Worm (Caenorhabditis elegans) whole organism, midembryonic: ENCODE results near the gene lgmn-1.

Experiments
- T22C8.4 ChIP-seq: fragments of 200-800 bp; sonication (Bioruptor generic); IDR thresholded peaks from 2 replicates; pipeline ENCODE4 v1.3.6; 2022; ENCODE audit warnings: missing genetic modification characterization, missing compliant biosample characterization
- cog-1 ChIP-seq: sonication (generic microtip); optimal IDR thresholded peaks from 2 replicates; lab custom pipeline; 2016; ENCODE audit warnings: missing genetic modification characterization, missing compliant biosample characterization
- flt-1 ChIP-seq: fragments of 200-800 bp; sonication (Bioruptor generic); IDR thresholded peaks from 2 replicates; pipeline ENCODE4 v1.3.6; 2022; ENCODE audit warnings: missing genetic modification characterization, missing compliant biosample characterization
- klf-2 ChIP-seq: fragments of 200-800 bp; sonication (Bioruptor generic); conservative IDR thresholded peaks from 2 replicates; pipeline ENCODE4 v1.3.6; 2022; ENCODE audit warnings: missing genetic modification reagents, missing genetic modification characterization, missing compliant biosample characterization
- med-1 ChIP-seq: sonication (generic microtip); optimal IDR thresholded peaks from 2 replicates; lab custom pipeline; 2017; ENCODE audit warnings: missing genetic modification characterization, mild to moderate bottlenecking, missing compliant biosample characterization, antibody characterized with exemption, missing genetic modification reagents; ENCODE audit not compliant: insufficient read depth
- ref-1 ChIP-seq: fragments of 200-800 bp; sonication (Bioruptor generic); conservative IDR thresholded peaks from 2 replicates; pipeline ENCODE4 v1.3.6; 2022; ENCODE audit warnings: missing genetic modification reagents, missing genetic modification characterization, missing compliant biosample characterization
- tab-1 ChIP-seq: fragments of 200-800 bp; sonication (Bioruptor generic); IDR thresholded peaks from 2 replicates; pipeline ENCODE4 v1.3.6; 2022; ENCODE audit warnings: missing genetic modification characterization, missing compliant biosample characterization
- ztf-23 ChIP-seq: fragments of 200-800 bp; sonication (Bioruptor generic); IDR thresholded peaks from 2 replicates; pipeline ENCODE4 v1.3.6; 2022; ENCODE audit warnings: missing genetic modification reagents, missing genetic modification characterization, missing compliant biosample characterization
- ztf-29 ChIP-seq: fragments of 200-800 bp; sonication (Bioruptor generic); IDR thresholded peaks from 2 replicates; pipeline ENCODE4 v1.3.6; 2022; ENCODE audit warnings: missing genetic modification reagents, missing genetic modification characterization, missing compliant biosample characterization

The lgmn-1 gene

DNA sequence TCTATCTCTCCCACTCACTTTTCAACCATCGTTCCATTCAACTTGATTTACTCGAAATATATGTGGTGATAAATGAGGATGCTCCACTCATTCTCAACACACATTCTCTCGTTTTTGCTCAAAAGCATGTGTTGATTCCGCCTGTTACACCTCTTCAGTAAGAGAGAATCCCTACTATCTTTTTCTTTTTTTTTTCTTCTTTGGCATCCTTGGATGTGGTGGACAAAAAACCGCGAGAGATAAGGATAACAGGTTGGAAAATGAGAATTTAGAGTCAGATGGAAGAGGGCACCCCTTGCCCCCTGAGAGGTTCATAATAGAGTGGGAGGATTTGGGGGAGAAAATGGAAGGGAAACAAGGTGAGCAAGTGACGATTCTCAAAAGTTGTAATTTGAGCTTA is 33.9 kb upstream of the lgmn-1 start:
- TF ChIP-seq med-1 (GFP tag; lab: Kevin White, UChicago) (no peak), cog-1 (tag; lab: Kevin White, UChicago) (no peak), ref-1 (GFP tag; lab: Robert Waterston, UW) (no peak), ztf-23 (GFP tag; lab: Robert Waterston, UW) (no peak), klf-2 (GFP tag; lab: Robert Waterston, UW) (no peak)

DNA sequence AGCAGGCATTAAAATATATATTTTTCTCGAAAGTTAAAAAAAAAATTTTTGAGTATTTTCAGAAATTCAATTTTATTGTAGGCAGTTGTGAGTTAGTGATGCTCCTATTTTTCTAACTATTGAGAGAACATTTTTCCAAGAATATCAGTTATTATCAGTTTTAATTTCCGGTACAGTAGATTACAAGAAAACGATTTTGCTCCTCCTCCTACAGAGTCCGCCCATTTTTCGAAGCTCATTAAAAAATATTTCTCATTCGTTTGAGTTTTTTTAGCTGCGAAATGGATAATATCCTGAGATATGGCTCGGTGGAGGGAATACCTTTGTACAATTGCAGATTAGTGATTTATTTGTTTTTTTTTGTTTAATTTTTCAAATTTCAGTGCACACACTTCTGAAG is 28.3 kb upstream of the lgmn-1 start, which contains the start of gene srt-39:
Gene srt-39 (plus strand): TSS at position 301 of the 400 bp plus-strand sequence.
- TF ChIP-seq T22C8.4 (GFP tag; lab: Robert Waterston, UW), result no peak
- no peak for TF ChIP-seq flt-1 (GFP tag; lab: Robert Waterston, UW)
- TF ChIP-seq med-1 (GFP tag; lab: Kevin White, UChicago), result no peak
- TF ChIP-seq tab-1, result no peak
- TF ChIP-seq ref-1 (GFP tag; lab: Robert Waterston, UW), result no peak
- no peak for TF ChIP-seq cog-1 (tag; lab: Kevin White, UChicago)
- no peak for TF ChIP-seq ztf-29 (GFP tag; lab: Robert Waterston, UW)
- no peak for TF ChIP-seq ztf-23 (GFP tag; lab: Robert Waterston, UW)
- TF ChIP-seq klf-2 (GFP tag; lab: Robert Waterston, UW), result no peak

DNA sequence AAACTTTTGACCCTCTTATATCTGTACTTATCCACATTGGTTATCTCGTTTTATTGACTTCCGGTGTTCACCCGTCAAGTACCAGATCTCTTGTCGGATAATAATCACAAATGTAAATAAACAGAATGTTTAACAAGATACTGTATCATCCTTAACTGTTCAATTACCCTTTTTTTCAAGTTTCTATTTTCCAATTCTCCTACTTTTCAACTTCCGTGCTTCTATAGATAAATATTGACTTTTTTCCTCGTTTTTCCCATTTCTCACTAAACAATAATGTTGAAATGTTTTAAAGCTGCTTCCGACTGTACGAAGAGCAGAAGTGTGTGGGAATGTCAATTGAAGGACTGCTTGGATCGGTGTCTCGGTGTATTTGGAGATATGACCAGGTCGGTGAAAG is 25.9 kb upstream of the lgmn-1 start, which contains the start of gene inx-11:
Gene inx-11 (plus strand): TSS at position 301 of the 400 bp plus-strand sequence.
- TF ChIP-seq med-1 (GFP tag; lab: Kevin White, UChicago), result no peak
- no peak for TF ChIP-seq flt-1 (GFP tag; lab: Robert Waterston, UW)
- no peak for TF ChIP-seq ref-1 (GFP tag; lab: Robert Waterston, UW)
- no peak for TF ChIP-seq tab-1
- no peak for TF ChIP-seq cog-1 (tag; lab: Kevin White, UChicago)
- TF ChIP-seq klf-2 (GFP tag; lab: Robert Waterston, UW), result no peak
- TF ChIP-seq ztf-23 (GFP tag; lab: Robert Waterston, UW), result no peak
- no peak for TF ChIP-seq T22C8.4 (GFP tag; lab: Robert Waterston, UW)
- TF ChIP-seq ztf-29 (GFP tag; lab: Robert Waterston, UW), result no peak

DNA sequence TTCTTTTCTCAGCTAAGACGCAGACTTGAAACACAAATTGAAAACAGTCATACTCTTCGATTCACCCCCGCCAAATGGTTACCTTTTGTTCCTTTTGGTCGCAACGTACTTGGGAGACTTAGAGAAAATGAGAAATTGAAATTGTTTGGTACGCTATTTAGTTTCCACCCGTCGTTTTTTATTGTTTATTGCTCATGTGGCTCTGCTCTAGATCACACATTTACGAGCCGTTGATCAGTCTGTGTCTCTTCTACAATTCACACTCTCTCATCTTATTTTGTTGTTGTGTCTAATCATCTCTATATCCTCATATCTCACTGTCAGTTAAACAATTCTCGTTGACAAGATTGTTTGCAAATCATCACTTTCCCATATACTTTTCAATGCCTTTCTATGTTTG is 24.9 kb upstream of the lgmn-1 start:
- TF ChIP-seq ref-1 (GFP tag; lab: Robert Waterston, UW) (no peak), cog-1 (tag; lab: Kevin White, UChicago) (no peak), ztf-23 (GFP tag; lab: Robert Waterston, UW) (no peak), med-1 (GFP tag; lab: Kevin White, UChicago) (no peak), tab-1 (no peak), ztf-29 (GFP tag; lab: Robert Waterston, UW) (no peak), klf-2 (GFP tag; lab: Robert Waterston, UW) (no peak), flt-1 (GFP tag; lab: Robert Waterston, UW) (no peak), T22C8.4 (GFP tag; lab: Robert Waterston, UW) (no peak)

DNA sequence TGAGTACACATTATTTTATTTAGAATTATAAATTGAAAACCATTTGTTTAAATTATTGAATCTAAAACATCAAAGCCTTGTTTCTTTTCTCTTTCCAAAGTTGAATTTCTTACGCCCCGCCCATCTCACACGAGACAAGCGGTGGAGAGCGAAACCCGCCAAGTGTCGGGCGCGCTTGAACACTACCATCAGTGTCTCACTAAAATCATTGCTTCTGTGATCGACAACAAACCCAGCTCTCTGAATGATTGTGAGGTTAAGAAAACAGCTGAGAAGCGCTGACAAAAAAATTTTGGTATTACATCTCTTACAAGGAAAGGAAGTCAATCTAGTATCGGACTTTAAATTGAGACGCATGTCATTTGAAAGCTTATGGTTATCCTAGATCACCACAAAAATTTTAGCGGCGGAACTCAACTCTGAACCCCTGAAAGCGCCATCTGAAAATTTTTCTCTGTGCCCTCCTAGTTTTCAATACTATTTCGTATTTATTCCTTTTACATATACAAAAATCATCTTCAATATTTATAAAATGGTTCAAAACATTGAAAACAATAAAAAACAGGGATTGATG is 21.7 kb upstream of the lgmn-1 start:
- TF ChIP-seq flt-1 (GFP tag; lab: Robert Waterston, UW) (peak; percentile 23; the same call in 1 of the 2 replicates), med-1 (GFP tag; lab: Kevin White, UChicago) (no peak), ref-1 (GFP tag; lab: Robert Waterston, UW) (no peak), ztf-23 (GFP tag; lab: Robert Waterston, UW) (no peak), klf-2 (GFP tag; lab: Robert Waterston, UW) (0 out of 2 replicates have a peak, but pooled peaks have one; percentile 16), ztf-29 (GFP tag; lab: Robert Waterston, UW) (no peak), tab-1 (no peak), T22C8.4 (GFP tag; lab: Robert Waterston, UW) (no peak), cog-1 (tag; lab: Kevin White, UChicago) (no peak)

DNA sequence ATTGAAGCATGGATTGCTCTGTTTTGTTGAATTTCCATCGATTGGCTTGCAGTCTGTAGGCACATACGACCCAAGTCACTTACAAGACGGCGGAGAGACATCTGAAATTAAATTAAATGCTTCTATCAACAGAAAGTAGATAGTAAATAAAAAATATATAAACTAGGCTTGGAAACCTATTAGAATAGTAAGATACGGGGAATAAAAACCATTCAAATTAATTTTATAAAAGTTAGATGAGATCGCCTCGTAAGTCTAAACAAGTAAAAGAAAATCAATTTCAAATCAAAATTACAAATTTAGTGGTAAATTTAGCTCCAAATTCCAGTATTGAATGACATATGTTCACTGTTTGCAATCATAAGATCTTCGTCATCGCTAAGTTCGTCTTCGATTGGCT is 18.3 kb upstream of the lgmn-1 start, which contains the start of gene mrps-11:
Gene mrps-11 (minus strand): TSS at position 101 of the 400 bp plus-strand sequence.
- no peak for TF ChIP-seq cog-1 (tag; lab: Kevin White, UChicago)
- no peak for TF ChIP-seq klf-2 (GFP tag; lab: Robert Waterston, UW)
- TF ChIP-seq T22C8.4 (GFP tag; lab: Robert Waterston, UW), result no peak
- TF ChIP-seq flt-1 (GFP tag; lab: Robert Waterston, UW), result no peak
- TF ChIP-seq ref-1 (GFP tag; lab: Robert Waterston, UW), result no peak
- no peak for TF ChIP-seq ztf-23 (GFP tag; lab: Robert Waterston, UW)
- TF ChIP-seq ztf-29 (GFP tag; lab: Robert Waterston, UW), result no peak
- TF ChIP-seq med-1 (GFP tag; lab: Kevin White, UChicago), result no peak
- no peak for TF ChIP-seq tab-1

DNA sequence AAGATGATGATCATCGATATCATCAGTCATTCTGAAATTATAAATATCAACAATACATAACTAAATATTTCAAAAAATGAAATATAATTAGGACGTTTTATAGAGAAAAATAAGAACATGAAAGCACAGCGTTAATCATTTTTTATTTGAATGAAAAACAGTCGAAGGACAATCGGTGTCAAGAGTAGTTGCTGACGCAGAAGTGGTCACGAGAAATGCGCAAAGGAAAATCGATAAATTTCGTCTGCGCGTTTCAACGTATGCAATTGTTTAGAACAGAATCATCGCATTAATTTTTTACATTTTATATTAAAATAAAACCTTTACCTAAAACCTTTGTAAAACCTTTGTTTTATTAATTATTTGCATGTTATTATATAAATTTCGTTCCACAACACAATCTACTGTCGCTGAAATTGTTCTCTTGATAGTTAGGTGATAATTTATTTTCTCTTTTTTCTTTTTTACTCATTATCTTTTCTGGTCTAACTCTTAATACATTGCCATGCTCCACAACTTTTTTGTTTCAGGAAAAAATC is 15.1 kb upstream of the lgmn-1 start, which contains the start of the genes W04D2.4 and rbm-25:
Gene W04D2.4 (minus strand): TSS at position 31 of the 539 bp plus-strand sequence.
Gene rbm-25 (plus strand): TSS at position 489 of the 539 bp plus-strand sequence.
- no peak for TF ChIP-seq klf-2 (GFP tag; lab: Robert Waterston, UW)
- peak; percentile 94 for TF ChIP-seq T22C8.4 (GFP tag; lab: Robert Waterston, UW)

DNA sequence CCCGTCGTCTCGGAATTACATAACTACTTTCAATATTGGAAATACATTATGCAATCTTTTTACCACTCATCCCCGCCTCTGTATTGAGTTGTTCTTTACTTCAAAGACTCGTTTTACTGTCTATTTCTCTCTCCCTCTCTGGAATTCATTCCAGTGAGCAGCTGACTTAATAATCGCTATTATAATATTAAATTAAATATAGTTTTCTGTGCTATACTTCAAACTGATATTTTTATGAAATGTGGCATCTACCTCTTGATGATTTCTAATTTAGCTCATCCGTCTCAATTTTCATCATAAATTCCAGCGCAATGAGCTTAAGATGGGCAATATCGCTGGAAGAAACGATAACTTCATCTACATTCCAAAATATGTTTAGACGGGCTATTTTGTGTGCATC is 9.4 kb upstream of the lgmn-1 start, which contains the start of gene T28H10.1:
Gene T28H10.1 (plus strand): TSS at position 301 of the 400 bp plus-strand sequence.
- TF ChIP-seq ref-1 (GFP tag; lab: Robert Waterston, UW), result no peak
- no peak for TF ChIP-seq ztf-23 (GFP tag; lab: Robert Waterston, UW)
- no peak for TF ChIP-seq ztf-29 (GFP tag; lab: Robert Waterston, UW)
- TF ChIP-seq T22C8.4 (GFP tag; lab: Robert Waterston, UW), result no peak
- TF ChIP-seq tab-1, result no peak
- TF ChIP-seq cog-1 (tag; lab: Kevin White, UChicago), result no peak
- no peak for TF ChIP-seq klf-2 (GFP tag; lab: Robert Waterston, UW)
- TF ChIP-seq flt-1 (GFP tag; lab: Robert Waterston, UW), result no peak
- no peak for TF ChIP-seq med-1 (GFP tag; lab: Kevin White, UChicago)
